Worm (Caenorhabditis elegans) whole organism, late embryonic: ENCODE data around the gene sra-4.

Experiments used
- ama-1 ChIP-seq: fragments of 150-350 bp; optimal IDR thresholded peaks from 2 replicates; lab custom pipeline; 2014
- ceh-34 ChIP-seq: sonication (generic microtip); optimal IDR thresholded peaks from 2 replicates; lab custom pipeline; 2016; ENCODE audit warnings: mild to moderate bottlenecking, missing genetic modification characterization, missing compliant biosample characterization
- hlh-15 ChIP-seq: sonication (generic microtip); optimal IDR thresholded peaks from 2 replicates; lab custom pipeline; 2016; ENCODE audit warnings: missing genetic modification characterization, missing compliant biosample characterization
- hlh-30 ChIP-seq: sonication (generic microtip); optimal IDR thresholded peaks from 2 replicates; lab custom pipeline; 2017; ENCODE audit warnings: antibody characterized with exemption, missing genetic modification characterization, missing compliant biosample characterization; ENCODE audit not compliant: insufficient read depth
- pqm-1 ChIP-seq: sonication (generic microtip); optimal IDR thresholded peaks from 2 replicates; lab custom pipeline; 2016; ENCODE audit warnings: missing genetic modification characterization, missing compliant biosample characterization
- rnt-1 ChIP-seq: sonication (generic microtip); optimal IDR thresholded peaks from 2 replicates; lab custom pipeline; 2016; ENCODE audit warnings: missing genetic modification characterization, missing compliant biosample characterization

DNA sequence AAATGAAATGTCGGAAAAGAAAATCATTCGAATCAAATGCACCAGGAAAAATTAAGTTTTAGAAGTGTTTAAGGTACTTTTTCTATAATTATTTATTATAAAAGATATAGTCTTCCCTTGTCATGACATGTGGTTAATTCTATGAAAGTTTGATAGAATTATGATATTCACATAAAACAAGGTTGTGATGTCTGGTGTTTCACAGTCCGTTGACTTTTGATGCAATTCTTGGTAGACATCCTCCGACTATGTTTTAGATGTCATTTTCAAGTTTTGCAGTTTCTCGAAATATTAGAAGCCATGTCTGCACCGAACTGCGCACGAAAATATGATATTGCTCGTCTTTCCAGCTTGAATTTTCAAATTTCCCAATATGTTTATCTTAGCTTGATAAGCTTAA is 1.7 kb upstream of the sra-4 start, which contains the start of gene sra-7:
- TF ChIP-seq pqm-1 (tag; lab: Kevin White, UChicago) (no peak), rnt-1 (tag; lab: Kevin White, UChicago) (no peak), hlh-30 (tag; lab: Kevin White, UChicago) (no peak), hlh-15 (no peak), ceh-34 (tag; lab: Kevin White, UChicago) (no peak), ama-1 (lab: Kevin White, UChicago) (no peak)
